Worm (Caenorhabditis elegans): ENCODE results near the gene F52E1.2.

Gene F52E1.2

DNA sequence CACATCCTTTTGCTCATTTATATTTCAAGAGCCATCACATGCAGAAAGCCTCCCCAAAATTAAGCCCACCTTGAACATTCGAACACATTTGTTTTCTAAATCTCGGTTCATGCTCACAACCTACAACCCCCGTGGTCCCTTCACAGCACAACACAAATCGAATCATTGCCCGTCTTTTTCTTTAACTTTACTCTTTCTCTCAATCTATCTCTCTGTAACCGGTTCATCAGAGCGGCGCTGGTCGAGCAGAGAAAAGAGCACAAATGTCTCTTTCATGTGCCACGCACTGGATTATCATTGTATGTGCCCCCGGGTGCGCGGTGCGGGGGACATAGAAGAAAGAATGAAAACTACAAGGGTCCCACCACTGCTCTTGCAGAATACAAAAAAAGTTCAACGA lies 24.9 kb downstream of the F52E1.2 start:
- TF ChIP-seq fkh-10 (GFP tag; optimal IDR thresholded peaks at IDR 0.05), result peak; percentile 25
- TF ChIP-seq ZK546.5 (tag; optimal IDR thresholded peaks at IDR 0.05), result no peak

DNA sequence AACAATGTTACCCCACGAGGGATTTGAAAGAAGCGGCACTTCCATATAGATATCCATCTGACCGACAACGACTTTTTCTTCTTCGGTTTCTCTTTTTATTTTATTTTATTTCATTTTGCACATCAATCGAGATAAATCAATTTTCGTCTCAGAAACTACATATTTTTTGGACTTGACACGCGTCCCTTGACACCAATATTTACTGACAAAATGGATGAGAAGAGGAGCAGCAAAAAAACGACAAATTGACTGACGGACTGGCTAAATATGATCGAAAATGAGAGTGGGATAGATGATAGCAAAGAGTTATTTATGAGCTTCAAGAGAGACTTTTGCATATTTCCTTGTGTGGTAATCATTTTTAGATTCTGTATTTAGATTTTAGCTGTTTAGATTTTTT lies 27.0 kb downstream of the F52E1.2 start:
- no peak for TF ChIP-seq fkh-10 (GFP tag; optimal IDR thresholded peaks at IDR 0.05)
- TF ChIP-seq elt-1 (tag; optimal IDR thresholded peaks at IDR 0.05), result peak; percentile 49
- no peak for TF ChIP-seq snpc-4 (tag; optimal IDR thresholded peaks at IDR 0.05)
- no peak for TF ChIP-seq ceh-28 (tag; optimal IDR thresholded peaks at IDR 0.05)
- TF ChIP-seq hmg-11 (tag; optimal IDR thresholded peaks at IDR 0.05), result no peak
- peak; percentile 12 for TF ChIP-seq unc-62 (GFP tag; optimal IDR thresholded peaks at IDR 0.05)
- no peak for TF ChIP-seq ceh-9 (tag; optimal IDR thresholded peaks at IDR 0.05)
- no peak for TF ChIP-seq nhr-12 (tag; optimal IDR thresholded peaks at IDR 0.05)

DNA sequence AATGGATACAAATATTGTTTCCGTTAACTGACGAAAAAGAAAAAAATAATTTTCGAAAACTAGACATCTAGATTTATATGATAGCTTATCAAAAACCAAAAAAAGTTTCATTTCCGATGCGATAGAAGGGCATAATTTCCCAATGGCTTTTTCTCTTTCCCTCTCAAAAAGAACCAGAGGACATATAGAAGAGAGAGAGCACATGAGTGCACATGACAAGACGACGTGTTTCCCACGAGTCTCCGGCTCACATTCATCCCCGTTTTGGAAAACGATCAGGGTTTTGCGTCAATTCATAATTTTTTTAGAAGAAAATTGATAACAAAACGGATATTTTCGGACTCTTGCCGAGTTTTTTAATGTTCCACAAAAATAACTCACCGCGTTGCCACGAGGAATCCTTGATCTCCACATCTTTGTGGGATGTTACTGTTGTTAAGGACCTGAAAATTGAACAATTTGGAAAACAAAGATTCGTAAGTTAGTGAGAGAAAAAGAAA lies 34.0 kb downstream of the F52E1.2 start, which contains the start of gene lmd-3:
Gene lmd-3 (minus strand): TSS at position 450 of the 500 bp plus-strand sequence.
- no peak for TF ChIP-seq lin-15B (tag; optimal IDR thresholded peaks at IDR 0.05)
- no peak for TF ChIP-seq eor-1 (tag; optimal IDR thresholded peaks at IDR 0.05)
- no peak for TF ChIP-seq nhr-76 (tag; optimal IDR thresholded peaks at IDR 0.05)
- no peak for TF ChIP-seq snpc-4 (tag; optimal IDR thresholded peaks at IDR 0.05)
- no peak for TF ChIP-seq nhr-12 (tag; optimal IDR thresholded peaks at IDR 0.05)

DNA sequence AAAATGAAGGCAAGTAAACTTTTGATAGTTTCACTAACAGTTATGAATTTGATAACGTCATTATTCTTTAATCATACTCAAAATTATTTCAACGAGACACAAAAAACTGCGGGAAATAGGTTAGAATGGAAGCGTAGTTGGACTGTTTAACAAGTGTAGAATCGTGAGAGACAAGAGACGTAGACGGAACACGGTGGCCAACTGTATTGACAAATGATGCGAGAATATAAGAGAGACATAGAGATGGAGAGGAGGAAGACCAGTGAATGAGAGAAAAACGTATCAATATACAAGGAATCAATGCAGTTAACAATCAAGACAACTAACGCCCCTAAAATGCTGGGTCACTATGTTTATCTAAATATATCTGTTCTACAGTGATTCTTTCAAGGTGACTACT lies 35.2 kb downstream of the F52E1.2 start:
- TF ChIP-seq fkh-2 (tag; optimal IDR thresholded peaks at IDR 0.05) (no peak), lin-39 (tag; optimal IDR thresholded peaks at IDR 0.05) (no peak), lin-15B (tag; optimal IDR thresholded peaks at IDR 0.05) (no peak), ztf-4 (tag; optimal IDR thresholded peaks at IDR 0.05) (no peak), unc-39 (tag; optimal IDR thresholded peaks at IDR 0.05) (no peak), zag-1 (tag; optimal IDR thresholded peaks at IDR 0.05) (no peak), nfya-1 (tag; optimal IDR thresholded peaks at IDR 0.05; ENCODE audit: insufficient read depth) (peak; percentile 18), nhr-77 (tag; optimal IDR thresholded peaks at IDR 0.05) (no peak), ceh-28 (tag; optimal IDR thresholded peaks at IDR 0.05) (peak; percentile 70), fkh-10 (GFP tag; optimal IDR thresholded peaks at IDR 0.05) (no peak), nhr-12 (tag; optimal IDR thresholded peaks at IDR 0.05) (no peak), daf-12 (tag; optimal IDR thresholded peaks at IDR 0.05) (no peak), ceh-82 (tag; optimal IDR thresholded peaks at IDR 0.05) (no peak), ztf-11 (tag; optimal IDR thresholded peaks at IDR 0.05) (no peak), nhr-237 (tag; optimal IDR thresholded peaks at IDR 0.05) (no peak), nhr-67 (tag; optimal IDR thresholded peaks at IDR 0.05) (no peak), R02D3.7 (tag; optimal IDR thresholded peaks at IDR 0.05) (no peak), egl-5 (tag; optimal IDR thresholded peaks at IDR 0.05) (no peak), nhr-23 (tag; optimal IDR thresholded peaks at IDR 0.05) (peak; percentile 71), nhr-11 (tag; optimal IDR thresholded peaks at IDR 0.05) (no peak), fos-1 (tag; optimal IDR thresholded peaks at IDR 0.05) (no peak), snpc-4 (tag; optimal IDR thresholded peaks at IDR 0.05) (peak; percentile 24), ZK546.5 (tag; optimal IDR thresholded peaks at IDR 0.05) (no peak), aly-2 (tag; optimal IDR thresholded peaks at IDR 0.05) (no peak), nhr-43 (tag; optimal IDR thresholded peaks at IDR 0.05; ENCODE audit: poor library complexity, severe bottlenecking) (peak; percentile 19), mdl-1 (tag; optimal IDR thresholded peaks at IDR 0.05) (no peak), ceh-9 (tag; optimal IDR thresholded peaks at IDR 0.05) (no peak), lsy-12 (tag; optimal IDR thresholded peaks at IDR 0.05) (no peak), mml-1 (tag; optimal IDR thresholded peaks at IDR 0.05) (no peak), pha-4 (tag; optimal IDR thresholded peaks at IDR 0.05) (peak; percentile 97), jun-1 (tag; optimal IDR thresholded peaks at IDR 0.05) (no peak), eor-1 (tag; optimal IDR thresholded peaks at IDR 0.05) (no peak), elt-1 (tag; optimal IDR thresholded peaks at IDR 0.05) (no peak), nhr-25 (tag; optimal IDR thresholded peaks at IDR 0.05) (peak; percentile 52), nhr-28 (tag; optimal IDR thresholded peaks at IDR 0.05) (no peak), elt-3 (tag; optimal IDR thresholded peaks at IDR 0.05) (no peak), skn-1 (tag; optimal IDR thresholded peaks at IDR 0.05) (no peak), pqm-1 (tag; optimal IDR thresholded peaks at IDR 0.05) (peak; percentile 60), sea-2 (GFP tag; optimal IDR thresholded peaks at IDR 0.05) (no peak), tbx-2 (tag; optimal IDR thresholded peaks at IDR 0.05) (no peak), hmg-11 (tag; optimal IDR thresholded peaks at IDR 0.05) (no peak), egl-27 (tag; optimal IDR thresholded peaks at IDR 0.05) (peak; percentile 62), ama-1 (optimal IDR thresholded peaks at IDR 0.05) (no peak), ceh-16 (tag; optimal IDR thresholded peaks at IDR 0.05) (no peak), nhr-76 (tag; optimal IDR thresholded peaks at IDR 0.05) (no peak), elt-2 (tag; optimal IDR thresholded peaks at IDR 0.05) (peak; percentile 62), unc-62 (GFP tag; optimal IDR thresholded peaks at IDR 0.05) (no peak)
